Fruit fly (Drosophila melanogaster) S2 (cell line): ENCODE measurements around the gene CG34308.

Experiments used
- CG8478 ChIP-seq: fragments of >200 bp; optimal IDR thresholded peaks from 2 replicates; lab custom pipeline; 2018
- CTCF ChIP-seq, 2 experiments: fragments of >200 bp; optimal IDR thresholded peaks; 2 replicates each; lab custom pipeline; 2018

DNA sequence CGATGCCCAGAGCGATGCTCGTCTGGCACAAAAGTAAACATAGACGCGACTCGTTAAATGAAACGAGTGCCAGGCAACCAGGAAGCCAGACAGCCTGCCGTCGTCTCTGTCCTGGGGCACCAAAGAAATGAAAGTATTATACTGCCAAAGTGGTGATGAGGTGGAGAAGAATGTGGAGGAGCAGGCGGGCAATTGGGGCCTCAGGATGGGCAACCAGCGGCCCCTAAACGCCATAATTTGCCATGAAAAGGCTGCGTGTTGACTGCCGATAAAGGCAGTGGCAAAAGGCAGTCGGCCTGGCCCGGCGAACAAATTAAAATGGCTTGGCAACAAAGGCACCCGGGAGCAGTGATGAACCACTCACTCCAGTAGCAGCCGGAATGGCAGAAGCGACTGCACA is 39.9 kb downstream of the CG34308 start:
- TF ChIP-seq CG8478 (lab: Kevin White, UChicago), result no peak
- TF ChIP-seq CTCF (optimal IDR thresholded peaks at IDR 0.05; lab: Kevin White, UChicago), result no peak
